Worm (Caenorhabditis elegans): ENCODE results near the gene ZK354.2.

- TF ChIP-seq him-1 (tag; optimal IDR thresholded peaks at IDR 0.05) (no peak), W03F9.2 (tag; optimal IDR thresholded peaks at IDR 0.05) (no peak)
Observed at ce11 chrIV:5332178-5332577, 19.0 kb downstream of the ZK354.2 start, which contains the start of gene Y4C6B.3.
